Worm (Caenorhabditis elegans) whole organism, L4 larva: ENCODE results near the gene ZK287.9.

ENCODE experiments used
- F10B5.3 ChIP-seq: sonication (generic microtip); optimal IDR thresholded peaks from 2 replicates; lab custom pipeline; 2016; ENCODE audit warnings: mild to moderate bottlenecking, missing genetic modification characterization, missing compliant biosample characterization
- F37D6.2 ChIP-seq: sonication (generic microtip); optimal IDR thresholded peaks from 2 replicates; lab custom pipeline; 2016; ENCODE audit warnings: mild to moderate bottlenecking, missing genetic modification characterization, missing compliant biosample characterization
- Y48G9A.11 ChIP-seq: fragments of 200-800 bp; sonication (Bioruptor generic); IDR thresholded peaks from 2 replicates; pipeline ENCODE4 v1.3.6; 2022; ENCODE audit warnings: missing genetic modification reagents, missing genetic modification characterization, missing compliant biosample characterization
- Y5F2A.4 ChIP-seq: fragments of 200-800 bp; sonication (Bioruptor generic); optimal IDR thresholded peaks from 2 replicates; lab custom pipeline; 2018; ENCODE audit warnings: mild to moderate bottlenecking, missing genetic modification characterization, missing compliant biosample characterization
- ZK546.5 ChIP-seq, 2 experiments: sonication (generic microtip); optimal IDR thresholded peaks; 2 replicates each; lab custom pipeline; 2017; ENCODE audit warnings: missing biosample characterization in 2 of 2, missing genetic modification characterization in 2 of 2
- aly-2 ChIP-seq: sonication (generic microtip); optimal IDR thresholded peaks from 2 replicates; lab custom pipeline; 2018; ENCODE audit warnings: missing biosample characterization, missing genetic modification characterization
- attf-4 ChIP-seq: sonication (generic microtip); optimal IDR thresholded peaks from 3 replicates; lab custom pipeline; 2017; ENCODE audit warnings: missing biosample characterization, missing genetic modification characterization
- ceh-32 ChIP-seq: sonication (generic microtip); optimal IDR thresholded peaks from 2 replicates; lab custom pipeline; 2016; ENCODE audit warnings: mild to moderate bottlenecking, missing genetic modification characterization, missing compliant biosample characterization; ENCODE audit not compliant: poor library complexity
- ces-1 ChIP-seq: fragments of 150-350 bp; sonication (generic microtip); optimal IDR thresholded peaks from 4 replicates; lab custom pipeline; 2014; ENCODE audit warnings: missing biosample characterization, missing genetic modification reagents, missing genetic modification characterization
- daf-16 ChIP-seq, 3 experiments: sonication (generic microtip); optimal IDR thresholded peaks; 2 replicates each; lab custom pipeline; 2016 to 2017; ENCODE audit warnings: missing genetic modification characterization in 3 of 3, missing genetic modification reagents in 3 of 3, mild to moderate bottlenecking in 2 of 3, missing compliant biosample characterization in 2 of 3, missing biosample characterization in 1 of 3, moderate library complexity in 1 of 3
- daf-8 ChIP-seq: fragments of 200-800 bp; sonication (Bioruptor generic); IDR thresholded peaks from 2 replicates; pipeline ENCODE4 v1.3.6; 2022; ENCODE audit warnings: missing genetic modification characterization, missing compliant biosample characterization
- dmd-6 ChIP-seq: fragments of 200-800 bp; sonication (Bioruptor generic); IDR thresholded peaks from 2 replicates; pipeline ENCODE4 v1.3.6; 2022; ENCODE audit warnings: missing genetic modification reagents, missing genetic modification characterization, missing compliant biosample characterization
- dmd-9 ChIP-seq: fragments of 200-800 bp; sonication (Bioruptor generic); IDR thresholded peaks from 2 replicates; pipeline ENCODE4 v1.3.6; 2022; ENCODE audit warnings: missing genetic modification reagents, missing genetic modification characterization, missing compliant biosample characterization
- duxl-1 ChIP-seq: sonication (generic microtip); optimal IDR thresholded peaks from 2 replicates; lab custom pipeline; 2016; ENCODE audit warnings: mild to moderate bottlenecking, missing genetic modification characterization, moderate library complexity, missing compliant biosample characterization; ENCODE audit not compliant: poor library complexity
- dve-1 ChIP-seq: sonication (generic microtip); optimal IDR thresholded peaks from 2 replicates; lab custom pipeline; 2017; ENCODE audit warnings: antibody characterized with exemption, mild to moderate bottlenecking, missing genetic modification characterization, missing compliant biosample characterization; ENCODE audit not compliant: insufficient read depth
- egl-43 ChIP-seq: fragments of 200-800 bp; sonication (Bioruptor generic); IDR thresholded peaks from 2 replicates; pipeline ENCODE4 v1.3.6; 2022; ENCODE audit warnings: missing genetic modification reagents, missing genetic modification characterization, missing compliant biosample characterization
- fos-1 ChIP-seq: fragments of 150-350 bp; optimal IDR thresholded peaks from 2 replicates; lab custom pipeline; 2014; ENCODE audit warnings: missing biosample characterization, missing genetic modification characterization
- gei-8 ChIP-seq: fragments of 200-800 bp; sonication (Bioruptor generic); optimal IDR thresholded peaks from 2 replicates; lab custom pipeline; 2018; ENCODE audit warnings: mild to moderate bottlenecking, missing genetic modification characterization, missing compliant biosample characterization
- hif-1 ChIP-seq, 2 experiments: sonication (generic microtip); optimal IDR thresholded peaks; 2 replicates each; lab custom pipeline; 2016 to 2017; ENCODE audit warnings: missing compliant biosample characterization in 2 of 2, missing genetic modification characterization in 2 of 2, missing genetic modification reagents in 2 of 2, missing genotype in 2 of 2, mild to moderate bottlenecking in 1 of 2
- hlh-30 ChIP-seq: sonication (generic microtip); optimal IDR thresholded peaks from 2 replicates; lab custom pipeline; 2017; ENCODE audit warnings: antibody characterized with exemption, mild to moderate bottlenecking, missing genetic modification characterization, missing compliant biosample characterization; ENCODE audit not compliant: insufficient read depth
- hmg-1.1 ChIP-seq: fragments of 200-800 bp; sonication (Bioruptor generic); IDR thresholded peaks from 2 replicates; pipeline ENCODE4 v1.3.6; 2022; ENCODE audit warnings: missing genetic modification reagents, missing genetic modification characterization, missing compliant biosample characterization
- jun-1 ChIP-seq: fragments of 150-350 bp; optimal IDR thresholded peaks from 2 replicates; lab custom pipeline; 2014; ENCODE audit warnings: missing biosample characterization, missing genetic modification reagents, missing genetic modification characterization
- lin-38 ChIP-seq: fragments of 200-800 bp; sonication (Bioruptor generic); IDR thresholded peaks from 2 replicates; pipeline ENCODE4 v1.3.6; 2022; ENCODE audit warnings: missing genetic modification reagents, missing genetic modification characterization, missing compliant biosample characterization
- lin-39 ChIP-seq: fragments of 150-350 bp; optimal IDR thresholded peaks from 2 replicates; lab custom pipeline; 2014; ENCODE audit warnings: missing biosample characterization, missing genetic modification reagents, missing genetic modification characterization
- lsy-2 ChIP-seq, 2 experiments: fragments of 150-350 bp in 1 of 2; sonication (generic microtip) in 1 of 2; optimal IDR thresholded peaks; 2 replicates each; lab custom pipeline; 2014 to 2017; ENCODE audit warnings: missing biosample characterization in 2 of 2, missing genetic modification characterization in 2 of 2
- madf-5 ChIP-seq, 2 experiments: fragments of 200-800 bp; sonication (Bioruptor generic); IDR thresholded peaks; 2 replicates each; pipeline ENCODE4 v1.3.6; 2022; ENCODE audit warnings: missing compliant biosample characterization in 2 of 2, missing genetic modification characterization in 2 of 2
- mdl-1 ChIP-seq, 2 experiments: fragments of 150-350 bp in 1 of 2; sonication (generic microtip) in 1 of 2; optimal IDR thresholded peaks; 2 replicates each; lab custom pipeline; 2014 to 2017; ENCODE audit warnings: missing biosample characterization in 2 of 2, missing genetic modification characterization in 2 of 2
- mep-1 ChIP-seq: fragments of 150-350 bp; sonication (generic microtip); optimal IDR thresholded peaks from 3 replicates; lab custom pipeline; 2014; ENCODE audit warnings: missing biosample characterization, missing genetic modification characterization
- mxl-2 ChIP-seq: fragments of 200-800 bp; sonication (Bioruptor generic); conservative IDR thresholded peaks from 2 replicates; pipeline ENCODE4 v1.3.6; 2022; ENCODE audit warnings: missing genetic modification reagents, missing genetic modification characterization, missing compliant biosample characterization
- nhr-10 ChIP-seq: fragments of 150-350 bp; optimal IDR thresholded peaks from 2 replicates; lab custom pipeline; 2014; ENCODE audit warnings: missing biosample characterization, missing genetic modification characterization
- nhr-102 ChIP-seq: sonication (generic microtip); optimal IDR thresholded peaks from 2 replicates; lab custom pipeline; 2016; ENCODE audit warnings: mild to moderate bottlenecking, missing genetic modification characterization, moderate library complexity, missing compliant biosample characterization
- nhr-237 ChIP-seq: sonication (generic microtip); optimal IDR thresholded peaks from 2 replicates; lab custom pipeline; 2017; ENCODE audit warnings: missing biosample characterization, missing genetic modification characterization
- nhr-28 ChIP-seq: fragments of 150-350 bp; optimal IDR thresholded peaks from 2 replicates; lab custom pipeline; 2014; ENCODE audit warnings: missing biosample characterization, missing genetic modification characterization
- nhr-42 ChIP-seq: fragments of 200-800 bp; sonication (Bioruptor generic); IDR thresholded peaks from 2 replicates; pipeline ENCODE4 v1.3.6; 2022; ENCODE audit warnings: missing genetic modification characterization, missing compliant biosample characterization
- nhr-77 ChIP-seq: fragments of 150-350 bp; optimal IDR thresholded peaks from 2 replicates; lab custom pipeline; 2014; ENCODE audit warnings: missing biosample characterization, missing genetic modification characterization
- pha-4 ChIP-seq, 2 experiments: fragments of 150-350 bp in 1 of 2; fragments of 200-800 bp in 1 of 2; sonication (Bioruptor generic) in 1 of 2; IDR thresholded peaks in 1 of 2; optimal IDR thresholded peaks in 1 of 2; 2 replicates each; pipeline versions ENCODE4 v1.3.6 to Lab custom; 2014 to 2022; ENCODE audit warnings: missing genetic modification characterization in 2 of 2, missing genetic modification reagents in 2 of 2, missing biosample characterization in 1 of 2, missing compliant biosample characterization in 1 of 2
- php-3 ChIP-seq: fragments of 200-800 bp; sonication (Bioruptor generic); IDR thresholded peaks from 2 replicates; pipeline ENCODE4 v1.3.6; 2022; ENCODE audit warnings: missing genetic modification reagents, missing genetic modification characterization, missing compliant biosample characterization
- saeg-2 ChIP-seq: fragments of 200-800 bp; sonication (Bioruptor generic); IDR thresholded peaks from 2 replicates; pipeline ENCODE4 v1.3.6; 2022; ENCODE audit warnings: missing genetic modification reagents, missing genetic modification characterization, missing compliant biosample characterization
- sdz-12 ChIP-seq: fragments of 200-800 bp; sonication (Bioruptor generic); optimal IDR thresholded peaks from 2 replicates; lab custom pipeline; 2018; ENCODE audit warnings: mild to moderate bottlenecking, missing genetic modification characterization, missing compliant biosample characterization
- set-16 ChIP-seq: fragments of 200-800 bp; sonication (Bioruptor generic); IDR thresholded peaks from 2 replicates; pipeline ENCODE4 v1.3.6; 2022; ENCODE audit warnings: missing genetic modification reagents, missing genetic modification characterization, missing compliant biosample characterization
- snpc-4 ChIP-seq: fragments of 150-350 bp; optimal IDR thresholded peaks from 2 replicates; lab custom pipeline; 2014; ENCODE audit warnings: missing biosample characterization, missing genetic modification characterization
- tra-1 ChIP-seq: fragments of 200-800 bp; sonication (Bioruptor generic); IDR thresholded peaks from 2 replicates; pipeline ENCODE4 v1.3.6; 2022; ENCODE audit warnings: missing genetic modification reagents, missing genetic modification characterization, missing compliant biosample characterization
- unc-39 ChIP-seq: sonication (generic microtip); optimal IDR thresholded peaks from 2 replicates; lab custom pipeline; 2017; ENCODE audit warnings: missing biosample characterization, missing genetic modification characterization
- unc-62 ChIP-seq, 3 experiments: fragments of 150-350 bp in 1 of 3; sonication (generic microtip); optimal IDR thresholded peaks in 2 of 3; peaks in 1 of 3; 1 replicate in 1 of 3; 2 replicates in 2 of 3; lab custom pipeline; 2014 to 2017; ENCODE audit warnings: missing biosample characterization in 3 of 3, missing genetic modification characterization in 3 of 3, missing genetic modification reagents in 3 of 3, missing genotype in 1 of 3
- zfp-3 ChIP-seq: fragments of 200-800 bp; sonication (Bioruptor generic); conservative IDR thresholded peaks from 2 replicates; pipeline ENCODE4 v1.3.6; 2022; ENCODE audit warnings: missing genetic modification reagents, missing genetic modification characterization, missing compliant biosample characterization
- zip-2 ChIP-seq: fragments of 150-350 bp; optimal IDR thresholded peaks from 2 replicates; lab custom pipeline; 2014; ENCODE audit warnings: missing biosample characterization, missing genetic modification characterization

The ZK287.9 gene

ce11 chrV:9709747-9710146, 30.6 kb downstream of the ZK287.9 start, which contains the start of gene tag-120 (continued):
- no peak for TF ChIP-seq hif-1 (tag; optimal IDR thresholded peaks at IDR 0.05; lab: Kevin White, UChicago)
- peak; percentile 40 for TF ChIP-seq nhr-77 (tag; lab: Kevin White, UChicago)
- TF ChIP-seq daf-16 (GFP tag; optimal IDR thresholded peaks at IDR 0.05; lab: Kevin White, UChicago): no peak
- TF ChIP-seq daf-16 (tag; optimal IDR thresholded peaks at IDR 0.05; lab: Kevin White, UChicago): peak; percentile 46
- TF ChIP-seq sdz-12 (GFP tag; lab: Kevin White, UChicago): no peak
- peak; percentile 18 for TF ChIP-seq dve-1
- no peak for TF ChIP-seq ZK546.5 (tag; optimal IDR thresholded peaks at IDR 0.05; lab: Kevin White, UChicago)
- peak; percentile 12 for TF ChIP-seq hlh-30
- TF ChIP-seq gei-8: no peak
- no peak for TF ChIP-seq unc-62 (GFP tag; optimal IDR thresholded peaks at IDR 0.05 in 1 of 2; lab: Kevin White, UChicago)
- TF ChIP-seq unc-62 (tag; optimal IDR thresholded peaks at IDR 0.05; lab: Kevin White, UChicago): no peak
- TF ChIP-seq tra-1 (GFP tag; lab: Robert Waterston, UW): no peak
- TF ChIP-seq aly-2 (tag; lab: Kevin White, UChicago): no peak
- no peak for TF ChIP-seq snpc-4
- no peak for TF ChIP-seq lin-39
- TF ChIP-seq set-16: no peak
- TF ChIP-seq, all 104 proteins: peak for 8

ce11 chrV:9711174-9711573, 32.0 kb downstream of the ZK287.9 start:
- TF ChIP-seq daf-8 (GFP tag; lab: Robert Waterston, UW): no peak
- TF ChIP-seq dmd-9: no peak
- TF ChIP-seq snpc-4: no peak
- no peak for TF ChIP-seq unc-62 (GFP tag; optimal IDR thresholded peaks at IDR 0.05 in 1 of 2; lab: Kevin White, UChicago)
- no peak for TF ChIP-seq unc-62 (tag; optimal IDR thresholded peaks at IDR 0.05; lab: Kevin White, UChicago)
- TF ChIP-seq F10B5.3: no peak
- TF ChIP-seq nhr-42 (GFP tag; lab: Robert Waterston, UW): no peak
- no peak for TF ChIP-seq lsy-2 (tag; optimal IDR thresholded peaks at IDR 0.05; lab: Kevin White, UChicago)
- no peak for TF ChIP-seq jun-1
- TF ChIP-seq mdl-1 (tag; optimal IDR thresholded peaks at IDR 0.05; lab: Kevin White, UChicago): no peak
- no peak for TF ChIP-seq duxl-1 (tag; lab: Kevin White, UChicago)
- TF ChIP-seq fos-1: no peak
- TF ChIP-seq Y48G9A.11 (GFP tag; lab: Robert Waterston, UW): no peak
- no peak for TF ChIP-seq Y5F2A.4 (GFP tag; lab: Kevin White, UChicago)
- TF ChIP-seq aly-2 (tag; lab: Kevin White, UChicago): no peak
- TF ChIP-seq ces-1: no peak
- peak; percentile 54 for TF ChIP-seq nhr-28 (tag; lab: Kevin White, UChicago)
- TF ChIP-seq nhr-10: no peak
- no peak for TF ChIP-seq zfp-3 (GFP tag; lab: Robert Waterston, UW)
- TF ChIP-seq php-3 (GFP tag; lab: Robert Waterston, UW): no peak
- no peak for TF ChIP-seq zip-2 (tag; lab: Kevin White, UChicago)
- no peak for TF ChIP-seq F37D6.2 (tag; lab: Kevin White, UChicago)
- no peak for TF ChIP-seq egl-43
- peak; percentile 58 for TF ChIP-seq hlh-30
- TF ChIP-seq hmg-1.1 (GFP tag; lab: Robert Waterston, UW): no peak
- TF ChIP-seq daf-16 (GFP tag; optimal IDR thresholded peaks at IDR 0.05; lab: Kevin White, UChicago): no peak
- peak; percentile 36 for TF ChIP-seq daf-16 (tag; optimal IDR thresholded peaks at IDR 0.05; lab: Kevin White, UChicago)
- TF ChIP-seq lin-39: no peak
- no peak for TF ChIP-seq gei-8
- no peak for TF ChIP-seq unc-39
- no peak for TF ChIP-seq sdz-12 (GFP tag; lab: Kevin White, UChicago)
- TF ChIP-seq saeg-2 (GFP tag; lab: Robert Waterston, UW): no peak
- peak; percentile 42; the same call in 1 of the 2 replicates for TF ChIP-seq dmd-6 (GFP tag; lab: Robert Waterston, UW)
- no peak for TF ChIP-seq madf-5 (GFP tag; IDR thresholded peaks at IDR 0.05; lab: Robert Waterston, UW)
- no peak for TF ChIP-seq ceh-32 (tag; lab: Kevin White, UChicago)
- no peak for TF ChIP-seq attf-4 (tag; lab: Kevin White, UChicago)
- no peak for TF ChIP-seq mep-1 (tag; lab: Kevin White, UChicago)
- TF ChIP-seq nhr-102 (tag; lab: Kevin White, UChicago): no peak
- TF ChIP-seq mxl-2: no peak
- TF ChIP-seq pha-4 (GFP tag; IDR thresholded peaks at IDR 0.05; lab: Robert Waterston, UW): no peak
- TF ChIP-seq pha-4 (tag; optimal IDR thresholded peaks at IDR 0.05; lab: Kevin White, UChicago): no peak
- TF ChIP-seq nhr-237: no peak
- no peak for TF ChIP-seq lin-38 (GFP tag; lab: Robert Waterston, UW)
